Fruit fly (Drosophila melanogaster) whole organism, embryonic: ENCODE results near the gene Phs.

Source experiments
- Abd-B ChIP-seq: fragments of 200-800 bp; sonication (Bioruptor generic); optimal IDR thresholded peaks from 2 replicates; lab custom pipeline; 2018; ENCODE audit warnings: missing biosample characterization, mild to moderate bottlenecking, missing genetic modification characterization, moderate library complexity
- Bteb2 ChIP-seq: fragments of 200-800 bp; sonication (Bioruptor generic); optimal IDR thresholded peaks from 2 replicates; lab custom pipeline; 2016; ENCODE audit warnings: missing biosample characterization, missing genetic modification characterization
- CG11695 ChIP-seq: fragments of 200-800 bp; sonication (Bioruptor generic); IDR thresholded peaks from 3 replicates; pipeline ENCODE4 v1.3.6; 2022; ENCODE audit warnings: missing biosample characterization, missing genetic modification characterization
- CG11696 ChIP-seq: fragments of 200-800 bp; sonication (Bioruptor generic); IDR thresholded peaks from 2 replicates; pipeline ENCODE4 v1.3.6; 2022; ENCODE audit warnings: missing biosample characterization, missing genetic modification characterization
- CG12769 ChIP-seq: fragments of 200-800 bp; sonication (Bioruptor generic); optimal IDR thresholded peaks from 2 replicates; lab custom pipeline; 2019; ENCODE audit warnings: missing biosample characterization, mild to moderate bottlenecking, missing genetic modification characterization, moderate library complexity
- CG13287 ChIP-seq: fragments of 200-800 bp; sonication (Bioruptor generic); IDR thresholded peaks from 2 replicates; pipeline ENCODE4 v1.3.6; 2022; ENCODE audit warnings: missing biosample characterization, missing genetic modification characterization; ENCODE audit not compliant: partially characterized antibody
- CG1647 ChIP-seq: fragments of 200-800 bp; sonication (Bioruptor generic); optimal IDR thresholded peaks from 3 replicates; lab custom pipeline; 2016; ENCODE audit warnings: missing biosample characterization, missing genetic modification characterization
- CG1832 ChIP-seq: fragments of 200-800 bp; sonication (Bioruptor generic); optimal IDR thresholded peaks from 2 replicates; lab custom pipeline; 2017; ENCODE audit warnings: missing biosample characterization, mild to moderate bottlenecking, missing genetic modification characterization, inconsistent platforms
- CG18599 ChIP-seq: fragments of 200-800 bp; sonication (Bioruptor generic); optimal IDR thresholded peaks from 3 replicates; lab custom pipeline; 2017; ENCODE audit warnings: missing biosample characterization, missing genetic modification characterization, mild to moderate bottlenecking, moderate library complexity, missing genetic modification reagents
- CG18619 ChIP-seq: fragments of 200-800 bp; sonication (Bioruptor generic); optimal IDR thresholded peaks from 3 replicates; lab custom pipeline; 2017; ENCODE audit warnings: missing biosample characterization, mild to moderate bottlenecking, missing genetic modification characterization
- CG2678 ChIP-seq: fragments of 200-800 bp; sonication (Bioruptor generic); optimal IDR thresholded peaks from 3 replicates; lab custom pipeline; 2019; ENCODE audit warnings: missing biosample characterization, mild to moderate bottlenecking, missing genetic modification characterization, moderate library complexity
- CG3281 ChIP-seq: fragments of 200-800 bp; sonication (Bioruptor generic); optimal IDR thresholded peaks from 3 replicates; lab custom pipeline; 2017; ENCODE audit warnings: missing biosample characterization, mild to moderate bottlenecking, missing genetic modification characterization
- CG3995 ChIP-seq: fragments of 200-800 bp; sonication (Bioruptor generic); optimal IDR thresholded peaks from 3 replicates; lab custom pipeline; 2016; ENCODE audit warnings: missing biosample characterization, missing genetic modification characterization
- CG5953 ChIP-seq: fragments of 200-800 bp; sonication (Bioruptor generic); IDR thresholded peaks from 2 replicates; pipeline ENCODE4 v1.3.6; 2022; ENCODE audit warnings: missing biosample characterization, missing genetic modification characterization
- CG7556 ChIP-seq: fragments of 200-800 bp; sonication (Bioruptor generic); optimal IDR thresholded peaks from 2 replicates; lab custom pipeline; 2017; ENCODE audit warnings: missing biosample characterization, mild to moderate bottlenecking, missing genetic modification characterization
- CG8924 ChIP-seq: fragments of 200-800 bp; optimal IDR thresholded peaks from 3 replicates; lab custom pipeline; 2019; ENCODE audit warnings: missing biosample characterization, mild to moderate bottlenecking, missing genetic modification characterization, moderate library complexity
- CG9437 ChIP-seq: fragments of 200-800 bp; sonication (Bioruptor generic); optimal IDR thresholded peaks from 2 replicates; lab custom pipeline; 2018; ENCODE audit warnings: missing biosample characterization, mild to moderate bottlenecking, missing genetic modification characterization
- Chrac-16 ChIP-seq: fragments of 200-800 bp; sonication (Bioruptor generic); optimal IDR thresholded peaks from 3 replicates; lab custom pipeline; 2016; ENCODE audit warnings: missing biosample characterization, missing genetic modification characterization
- CoRest ChIP-seq: fragments of 200-800 bp; sonication (Bioruptor generic); optimal IDR thresholded peaks from 3 replicates; lab custom pipeline; 2018; ENCODE audit warnings: missing biosample characterization, mild to moderate bottlenecking, missing genetic modification characterization, moderate library complexity
- Dfd ChIP-seq, 2 experiments: fragments of >200 bp; optimal IDR thresholded peaks; 2 replicates each; lab custom pipeline; 2017; ENCODE audit warnings: missing biosample characterization in 2 of 2, missing genetic modification characterization in 2 of 2
- Ets97D ChIP-seq: fragments of 200-800 bp; sonication (Bioruptor generic); optimal IDR thresholded peaks from 3 replicates; lab custom pipeline; 2016; ENCODE audit warnings: missing biosample characterization, missing genetic modification characterization
- HLH3B ChIP-seq: fragments of 200-800 bp; sonication (Bioruptor generic); IDR thresholded peaks from 2 replicates; pipeline ENCODE4 v1.3.6; 2022; ENCODE audit warnings: missing biosample characterization, missing genetic modification characterization
- Hmr ChIP-seq: fragments of 200-800 bp; sonication (Bioruptor generic); optimal IDR thresholded peaks from 3 replicates; lab custom pipeline; 2017; ENCODE audit warnings: mild to moderate bottlenecking, missing biosample characterization, missing genetic modification reagents, missing genetic modification characterization
- Hr78 ChIP-seq, 2 experiments: fragments of 200-800 bp in 1 of 2; fragments of >200 bp in 1 of 2; sonication (Bioruptor generic) in 1 of 2; optimal IDR thresholded peaks; 2 replicates each; lab custom pipeline; 2017 to 2019; ENCODE audit warnings: missing biosample characterization in 2 of 2, missing genetic modification characterization in 2 of 2, mild to moderate bottlenecking in 1 of 2, moderate library complexity in 1 of 2
- MESR4 ChIP-seq: fragments of 200-800 bp; sonication (Bioruptor generic); optimal IDR thresholded peaks from 2 replicates; lab custom pipeline; 2018; ENCODE audit warnings: missing biosample characterization, mild to moderate bottlenecking, missing genetic modification characterization, moderate library complexity
- Nf-YC ChIP-seq: fragments of 200-800 bp; optimal IDR thresholded peaks from 3 replicates; lab custom pipeline; 2019; ENCODE audit warnings: missing biosample characterization, mild to moderate bottlenecking, missing genetic modification characterization, moderate library complexity
- PHDP ChIP-seq: fragments of 200-800 bp; sonication (Bioruptor generic); optimal IDR thresholded peaks from 3 replicates; lab custom pipeline; 2018; ENCODE audit warnings: missing biosample characterization, mild to moderate bottlenecking, missing genetic modification characterization, moderate library complexity
- Poxn ChIP-seq: fragments of 200-800 bp; sonication (Bioruptor generic); IDR thresholded peaks from 2 replicates; pipeline ENCODE4 v1.3.6; 2022; ENCODE audit warnings: missing biosample characterization, missing genetic modification characterization
- Ravus ChIP-seq: fragments of 200-800 bp; sonication (Bioruptor generic); IDR thresholded peaks from 2 replicates; pipeline ENCODE4 v1.3.6; 2022; ENCODE audit warnings: missing biosample characterization, missing genetic modification characterization
- Sin3A ChIP-seq: fragments of >200 bp; optimal IDR thresholded peaks from 2 replicates; lab custom pipeline; 2018
- Xbp1 ChIP-seq: fragments of 200-800 bp; sonication (Bioruptor generic); optimal IDR thresholded peaks from 3 replicates; lab custom pipeline; 2016; ENCODE audit warnings: missing biosample characterization, mild to moderate bottlenecking, missing genetic modification characterization
- aop ChIP-seq: fragments of 200-800 bp; sonication (Bioruptor generic); IDR thresholded peaks from 2 replicates; pipeline ENCODE4 v1.3.6; 2022; ENCODE audit warnings: missing biosample characterization, missing genetic modification characterization
- chif ChIP-seq, 2 experiments: fragments of 200-800 bp; sonication (Bioruptor generic); optimal IDR thresholded peaks; 3 replicates each; lab custom pipeline; 2016; ENCODE audit warnings: missing biosample characterization in 2 of 2, missing genetic modification characterization in 2 of 2
- ci ChIP-seq: fragments of 200-800 bp; sonication (Bioruptor generic); IDR thresholded peaks from 3 replicates; pipeline ENCODE4 v1.3.6; 2022; ENCODE audit warnings: missing biosample characterization, missing genetic modification characterization
- dimm ChIP-seq: fragments of 200-800 bp; sonication (Bioruptor generic); IDR thresholded peaks from 2 replicates; pipeline ENCODE4 v1.3.6; 2022; ENCODE audit warnings: missing biosample characterization, missing genetic modification characterization
- ems ChIP-seq: fragments of 200-800 bp; sonication (Bioruptor generic); optimal IDR thresholded peaks from 3 replicates; lab custom pipeline; 2016; ENCODE audit warnings: missing biosample characterization, missing genetic modification characterization
- fd102C ChIP-seq: fragments of 200-800 bp; sonication (Bioruptor generic); optimal IDR thresholded peaks from 2 replicates; lab custom pipeline; 2018; ENCODE audit warnings: missing biosample characterization, mild to moderate bottlenecking, missing genetic modification characterization, moderate library complexity
- h ChIP-seq: fragments of >200 bp; optimal IDR thresholded peaks from 2 replicates; lab custom pipeline; 2017
- luna ChIP-seq: fragments of 200-800 bp; sonication (Bioruptor generic); optimal IDR thresholded peaks from 2 replicates; lab custom pipeline; 2016; ENCODE audit warnings: missing biosample characterization, missing genetic modification characterization
- mld ChIP-seq: fragments of 200-800 bp; sonication (Bioruptor generic); IDR thresholded peaks from 3 replicates; pipeline ENCODE4 v1.3.6; 2022; ENCODE audit warnings: missing biosample characterization, missing genetic modification characterization; ENCODE audit not compliant: partially characterized antibody
- pita ChIP-seq: fragments of 200-800 bp; sonication (Bioruptor generic); optimal IDR thresholded peaks from 2 replicates; lab custom pipeline; 2017; ENCODE audit warnings: missing biosample characterization, mild to moderate bottlenecking, missing genetic modification characterization
- prd ChIP-seq, 3 experiments: fragments of >200 bp in 2 of 3; fragments of 200-800 bp in 1 of 3; sonication (Bioruptor generic) in 1 of 3; optimal IDR thresholded peaks in 2 of 3; IDR thresholded peaks in 1 of 3; 2 replicates in 2 of 3; 3 replicates in 1 of 3; pipeline versions ENCODE4 v1.3.6 to Lab custom; 2017 to 2022; ENCODE audit warnings: missing biosample characterization in 1 of 3, missing genetic modification characterization in 1 of 3
- pum ChIP-seq: fragments of 200-800 bp; sonication (Bioruptor generic); optimal IDR thresholded peaks from 2 replicates; lab custom pipeline; 2016; ENCODE audit warnings: missing biosample characterization, missing genetic modification characterization
- sens ChIP-seq: fragments of 200-800 bp; sonication (Bioruptor generic); peaks from one replicate; lab custom pipeline; 2016; ENCODE audit warnings: missing biosample characterization, missing genetic modification characterization
- sisA ChIP-seq: fragments of 200-800 bp; sonication (Bioruptor generic); IDR thresholded peaks from 2 replicates; pipeline ENCODE4 v1.3.6; 2022; ENCODE audit warnings: missing biosample characterization, missing genetic modification characterization
- tap ChIP-seq: fragments of 200-800 bp; optimal IDR thresholded peaks from 3 replicates; lab custom pipeline; 2019; ENCODE audit warnings: missing biosample characterization, mild to moderate bottlenecking, missing genetic modification characterization, moderate library complexity
- trh ChIP-seq: fragments of 200-800 bp; sonication (Bioruptor generic); optimal IDR thresholded peaks from 2 replicates; lab custom pipeline; 2016; ENCODE audit warnings: missing biosample characterization, missing genetic modification characterization
- unc-4 ChIP-seq: fragments of 200-800 bp; sonication (Bioruptor generic); IDR thresholded peaks from 2 replicates; pipeline ENCODE4 v1.3.6; 2022; ENCODE audit warnings: missing biosample characterization, missing genetic modification characterization; ENCODE audit not compliant: partially characterized antibody
- unpg ChIP-seq: fragments of 200-800 bp; sonication (Bioruptor generic); optimal IDR thresholded peaks from 3 replicates; lab custom pipeline; 2018; ENCODE audit warnings: missing biosample characterization, mild to moderate bottlenecking, missing genetic modification characterization, moderate library complexity

The Phs gene

dm6 chr3L:15625676-15626414 lies 6.1 kb downstream of the Phs start (continued):
- TF ChIP-seq CG9437 (GFP tag; lab: Kevin White, UChicago) (peak; percentile 94), tap (peak; percentile 84), CG12769 (tag; lab: Kevin White, UChicago) (no peak), CG3281 (GFP tag; lab: Kevin White, UChicago) (peak; percentile 92), Xbp1 (GFP tag; lab: Kevin White, UChicago) (peak; percentile 88), unc-4 (GFP tag; lab: Robert Waterston, UW) (no peak), Abd-B (peak; percentile 95), Dfd (GFP tag; optimal IDR thresholded peaks at IDR 0.05; lab: Kevin White, UChicago) (no peak), h (lab: Kevin White, UChicago) (no peak), luna (GFP tag; lab: Kevin White, UChicago) (no peak), CG18599 (GFP tag; lab: Kevin White, UChicago) (peak; percentile 90), CG11696 (GFP tag; lab: Robert Waterston, UW) (peak; percentile 44; the same call in 1 of the 2 replicates), pita (no peak), dimm (GFP tag; lab: Robert Waterston, UW) (no peak), mld (GFP tag; lab: Robert Waterston, UW) (no peak), Bteb2 (GFP tag; lab: Kevin White, UChicago) (peak; percentile 28), aop (peak; percentile 28; the same call in 1 of the 2 replicates), unpg (GFP tag; lab: Kevin White, UChicago) (peak; percentile 94), CG7556 (GFP tag; lab: Kevin White, UChicago) (peak; percentile 95), prd (optimal IDR thresholded peaks at IDR 0.05; lab: Kevin White, UChicago) (no peak), prd (GFP tag; IDR thresholded peaks at IDR 0.05; lab: Robert Waterston, UW) (peak; percentile 88), CG13287 (GFP tag; lab: Robert Waterston, UW) (no peak; the same call in 1 of the 2 replicates), Poxn (GFP tag; lab: Robert Waterston, UW) (no peak), Nf-YC (tag; lab: Kevin White, UChicago) (peak; percentile 72), CoRest (tag; lab: Kevin White, UChicago) (peak; percentile 97), CG8924 (tag; lab: Kevin White, UChicago) (peak; percentile 95), fd102C (no peak), CG1832 (GFP tag; lab: Kevin White, UChicago) (no peak), Hmr (GFP tag; lab: Kevin White, UChicago) (peak; percentile 88), CG1647 (GFP tag; lab: Kevin White, UChicago) (peak; percentile 21), trh (GFP tag; lab: Kevin White, UChicago) (peak; percentile 59), PHDP (tag; lab: Kevin White, UChicago) (peak; percentile 95), chif (GFP tag; optimal IDR thresholded peaks at IDR 0.05; lab: Kevin White, UChicago) (peak; percentile 23 to 65), CG18619 (GFP tag; lab: Kevin White, UChicago) (peak; percentile 87), ci (GFP tag; lab: Robert Waterston, UW) (peak; percentile 72), Ets97D (GFP tag; lab: Kevin White, UChicago) (no peak), ems (GFP tag; lab: Kevin White, UChicago) (peak; percentile 40), sens (GFP tag; lab: Kevin White, UChicago) (peak; percentile 93), MESR4 (GFP tag; lab: Kevin White, UChicago) (no peak), CG2678 (tag; lab: Kevin White, UChicago) (peak; percentile 97), Chrac-16 (GFP tag; lab: Kevin White, UChicago) (peak; percentile 83), Ravus (GFP tag; lab: Robert Waterston, UW) (peak; percentile 48), pum (peak; percentile 2), CG11695 (GFP tag; lab: Robert Waterston, UW) (peak; percentile 89), sisA (GFP tag; lab: Robert Waterston, UW) (peak; percentile 85), CG5953 (GFP tag; lab: Robert Waterston, UW) (0 out of 2 replicates have a peak, but pooled peaks have one; percentile 16), Hr78 (GFP tag; optimal IDR thresholded peaks at IDR 0.05; lab: Kevin White, UChicago) (peak in 1 of 2 experiments; percentile 84), Sin3A (lab: Kevin White, UChicago) (no peak), CG3995 (GFP tag; lab: Kevin White, UChicago) (peak; percentile 52), HLH3B (GFP tag; lab: Robert Waterston, UW) (peak; percentile 78)
